Worm (Caenorhabditis elegans) whole organism, midembryonic: ENCODE results near the gene F35H10.6.

ENCODE experiments used
- T22C8.4 ChIP-seq: fragments of 200-800 bp; sonication (Bioruptor generic); IDR thresholded peaks from 2 replicates; pipeline ENCODE4 v1.3.6; 2022; ENCODE audit warnings: missing genetic modification characterization, missing compliant biosample characterization
- cog-1 ChIP-seq: sonication (generic microtip); optimal IDR thresholded peaks from 2 replicates; lab custom pipeline; 2016; ENCODE audit warnings: missing genetic modification characterization, missing compliant biosample characterization
- flt-1 ChIP-seq: fragments of 200-800 bp; sonication (Bioruptor generic); IDR thresholded peaks from 2 replicates; pipeline ENCODE4 v1.3.6; 2022; ENCODE audit warnings: missing genetic modification characterization, missing compliant biosample characterization
- ref-1 ChIP-seq: fragments of 200-800 bp; sonication (Bioruptor generic); conservative IDR thresholded peaks from 2 replicates; pipeline ENCODE4 v1.3.6; 2022; ENCODE audit warnings: missing genetic modification reagents, missing genetic modification characterization, missing compliant biosample characterization
- ztf-23 ChIP-seq: fragments of 200-800 bp; sonication (Bioruptor generic); IDR thresholded peaks from 2 replicates; pipeline ENCODE4 v1.3.6; 2022; ENCODE audit warnings: missing genetic modification reagents, missing genetic modification characterization, missing compliant biosample characterization

DNA sequence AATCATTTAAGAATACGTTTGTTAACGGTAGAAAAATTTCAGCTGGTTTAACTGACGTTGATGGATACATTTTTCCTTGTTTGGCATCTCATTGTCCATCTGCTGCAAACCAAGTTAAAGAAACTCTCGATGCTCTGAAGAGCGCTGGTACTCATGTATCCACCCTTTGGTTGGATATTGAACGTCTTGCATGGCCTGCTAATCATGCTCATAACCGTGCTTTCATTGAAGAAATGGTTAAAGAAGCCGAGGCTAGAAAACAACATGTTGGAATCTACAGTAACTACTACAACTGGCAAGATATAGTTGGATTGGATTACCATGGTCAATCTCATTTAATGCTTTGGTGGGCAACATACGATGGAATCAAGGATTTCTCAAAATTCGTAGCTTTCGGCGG is 33.3 kb downstream of the F35H10.6 start:
- TF ChIP-seq T22C8.4 (no peak), ztf-23 (GFP tag; lab: Robert Waterston, UW) (no peak), flt-1 (no peak), cog-1 (no peak), ref-1 (GFP tag; lab: Robert Waterston, UW) (no peak)
